Fruit fly (Drosophila melanogaster) whole organism, prepupa: ENCODE results near the gene Cyp6d5.

Source experiments
- Blimp-1 ChIP-seq: fragments of 200-800 bp; sonication (Bioruptor generic); optimal IDR thresholded peaks from 3 replicates; lab custom pipeline; 2017; ENCODE audit warnings: missing biosample characterization, missing genetic modification characterization, mild to moderate bottlenecking, moderate library complexity, missing genetic modification reagents
- CG10669 ChIP-seq: fragments of 200-800 bp; sonication (Bioruptor generic); optimal IDR thresholded peaks from 3 replicates; lab custom pipeline; 2018; ENCODE audit warnings: missing biosample characterization, mild to moderate bottlenecking, missing genetic modification characterization, moderate library complexity
- CG11294 ChIP-seq: fragments of 200-800 bp; sonication (Bioruptor generic); IDR thresholded peaks from 2 replicates; pipeline ENCODE4 v1.3.6; 2022; ENCODE audit warnings: missing biosample characterization, missing genetic modification characterization
- CG1621 ChIP-seq: fragments of 200-800 bp; sonication (Bioruptor generic); optimal IDR thresholded peaks from 3 replicates; lab custom pipeline; 2018; ENCODE audit warnings: missing biosample characterization, mild to moderate bottlenecking, missing genetic modification characterization
- CG3032 ChIP-seq: fragments of 200-800 bp; optimal IDR thresholded peaks from 2 replicates; lab custom pipeline; 2019; ENCODE audit warnings: missing biosample characterization, mild to moderate bottlenecking, missing genetic modification characterization, moderate library complexity
- CG31627 ChIP-seq: fragments of 200-800 bp; sonication (Bioruptor generic); optimal IDR thresholded peaks from 3 replicates; lab custom pipeline; 2016; ENCODE audit warnings: missing biosample characterization, missing genetic modification characterization
- CG34406 ChIP-seq: fragments of 200-800 bp; sonication (Bioruptor generic); optimal IDR thresholded peaks from 3 replicates; lab custom pipeline; 2016; ENCODE audit warnings: missing biosample characterization, missing genetic modification characterization
- CG3919 ChIP-seq: fragments of 200-800 bp; sonication (Bioruptor generic); optimal IDR thresholded peaks from 3 replicates; lab custom pipeline; 2016; ENCODE audit warnings: missing biosample characterization, missing genetic modification characterization
- CG6276 ChIP-seq: fragments of 200-800 bp; sonication (Bioruptor generic); optimal IDR thresholded peaks from 2 replicates; lab custom pipeline; 2017; ENCODE audit warnings: missing biosample characterization, mild to moderate bottlenecking, missing genetic modification characterization
- CG6792 ChIP-seq: fragments of 200-800 bp; sonication (Bioruptor generic); optimal IDR thresholded peaks from 3 replicates; lab custom pipeline; 2016; ENCODE audit warnings: missing biosample characterization, missing genetic modification characterization
- CG6808 ChIP-seq: fragments of 200-800 bp; sonication (Bioruptor generic); optimal IDR thresholded peaks from 3 replicates; lab custom pipeline; 2017; ENCODE audit warnings: missing biosample characterization, missing genetic modification characterization, mild to moderate bottlenecking, moderate library complexity, missing genetic modification reagents
- CG6854 ChIP-seq: fragments of 200-800 bp; sonication (Bioruptor generic); optimal IDR thresholded peaks from 2 replicates; lab custom pipeline; 2017; ENCODE audit warnings: missing biosample characterization, mild to moderate bottlenecking, missing genetic modification characterization
- CG8119 ChIP-seq: fragments of 200-800 bp; sonication (Bioruptor generic); IDR thresholded peaks from 3 replicates; pipeline ENCODE4 v1.3.6; 2022; ENCODE audit warnings: missing biosample characterization, missing genetic modification characterization
- CG8319 ChIP-seq: fragments of 200-800 bp; sonication (Bioruptor generic); optimal IDR thresholded peaks from 3 replicates; lab custom pipeline; 2016; ENCODE audit warnings: missing biosample characterization, missing genetic modification characterization
- CG9139 ChIP-seq: fragments of 200-800 bp; sonication (Bioruptor generic); optimal IDR thresholded peaks from 3 replicates; lab custom pipeline; 2017; ENCODE audit warnings: missing biosample characterization, mild to moderate bottlenecking, missing genetic modification characterization
- Eip75B ChIP-seq: fragments of 200-800 bp; sonication (Bioruptor generic); optimal IDR thresholded peaks from 3 replicates; lab custom pipeline; 2016; ENCODE audit warnings: missing biosample characterization, missing genetic modification characterization
- Eip78C ChIP-seq: fragments of 200-800 bp; sonication (Bioruptor generic); peaks from one replicate; lab custom pipeline; 2016; ENCODE audit warnings: missing biosample characterization, missing genetic modification characterization
- Eip93F ChIP-seq: fragments of 200-800 bp; sonication (Bioruptor generic); optimal IDR thresholded peaks from 2 replicates; lab custom pipeline; 2016; ENCODE audit warnings: missing biosample characterization, mild to moderate bottlenecking, missing genetic modification characterization
- Ets21C ChIP-seq: fragments of 200-800 bp; sonication (Bioruptor generic); optimal IDR thresholded peaks from 3 replicates; lab custom pipeline; 2016; ENCODE audit warnings: missing biosample characterization, missing genetic modification characterization
- Ets96B ChIP-seq: fragments of 200-800 bp; optimal IDR thresholded peaks from 2 replicates; lab custom pipeline; 2019; ENCODE audit warnings: missing biosample characterization, mild to moderate bottlenecking, missing genetic modification characterization, moderate library complexity
- Gug ChIP-seq: fragments of 200-800 bp; sonication (Bioruptor generic); IDR thresholded peaks from 2 replicates; pipeline ENCODE4 v1.3.6; 2022; ENCODE audit warnings: missing biosample characterization, missing genetic modification characterization
- Hr39 ChIP-seq: fragments of 200-800 bp; sonication (Bioruptor generic); optimal IDR thresholded peaks from 2 replicates; lab custom pipeline; 2016; ENCODE audit warnings: missing biosample characterization, missing genetic modification characterization
- Hr4 ChIP-seq: fragments of 200-800 bp; sonication (Bioruptor generic); optimal IDR thresholded peaks from 3 replicates; lab custom pipeline; 2016; ENCODE audit warnings: missing biosample characterization, missing genetic modification characterization
- Met ChIP-seq: fragments of 200-800 bp; sonication (Bioruptor generic); optimal IDR thresholded peaks from 3 replicates; lab custom pipeline; 2016; ENCODE audit warnings: missing biosample characterization, missing genetic modification characterization
- OdsH ChIP-seq: fragments of 200-800 bp; sonication (Bioruptor generic); optimal IDR thresholded peaks from 3 replicates; lab custom pipeline; 2016; ENCODE audit warnings: missing biosample characterization, missing genetic modification characterization
- Sox102F ChIP-seq: fragments of 200-800 bp; sonication (Bioruptor generic); optimal IDR thresholded peaks from 2 replicates; lab custom pipeline; 2016; ENCODE audit warnings: missing biosample characterization, mild to moderate bottlenecking, missing genetic modification characterization
- Sox15 ChIP-seq: fragments of 200-800 bp; sonication (Bioruptor generic); optimal IDR thresholded peaks from 3 replicates; lab custom pipeline; 2016; ENCODE audit warnings: missing biosample characterization, missing genetic modification characterization
- achi ChIP-seq: fragments of 200-800 bp; sonication (Bioruptor generic); optimal IDR thresholded peaks from 3 replicates; lab custom pipeline; 2016; ENCODE audit warnings: missing biosample characterization, missing genetic modification characterization
- acj6 ChIP-seq: fragments of 200-800 bp; sonication (Bioruptor generic); optimal IDR thresholded peaks from 3 replicates; lab custom pipeline; 2016; ENCODE audit warnings: missing biosample characterization, missing genetic modification characterization
- cyc ChIP-seq: fragments of 200-800 bp; sonication (Bioruptor generic); optimal IDR thresholded peaks from 3 replicates; lab custom pipeline; 2016; ENCODE audit warnings: missing biosample characterization, missing genetic modification characterization
- dac ChIP-seq: fragments of 200-800 bp; sonication (Bioruptor generic); optimal IDR thresholded peaks from 2 replicates; lab custom pipeline; 2017; ENCODE audit warnings: missing biosample characterization, mild to moderate bottlenecking, missing genetic modification characterization
- dsx ChIP-seq: fragments of 200-800 bp; optimal IDR thresholded peaks from 3 replicates; lab custom pipeline; 2019; ENCODE audit warnings: missing biosample characterization, mild to moderate bottlenecking, missing genetic modification characterization, moderate library complexity; ENCODE audit not compliant: poor library complexity, severe bottlenecking
- esn ChIP-seq: fragments of 200-800 bp; sonication (Bioruptor generic); optimal IDR thresholded peaks from 2 replicates; lab custom pipeline; 2016; ENCODE audit warnings: missing biosample characterization, mild to moderate bottlenecking, missing genetic modification characterization, moderate library complexity
- fd59A ChIP-seq: fragments of 200-800 bp; sonication (Bioruptor generic); optimal IDR thresholded peaks from 2 replicates; lab custom pipeline; 2017; ENCODE audit warnings: missing biosample characterization, mild to moderate bottlenecking, missing genetic modification characterization, missing genetic modification reagents
- fkh ChIP-seq: fragments of 200-800 bp; sonication (Bioruptor generic); optimal IDR thresholded peaks from 3 replicates; lab custom pipeline; 2017; ENCODE audit warnings: missing biosample characterization, mild to moderate bottlenecking, missing genetic modification characterization, moderate library complexity
- lz ChIP-seq: fragments of 200-800 bp; sonication (Bioruptor generic); optimal IDR thresholded peaks from 3 replicates; lab custom pipeline; 2016; ENCODE audit warnings: missing biosample characterization, missing genetic modification characterization
- net ChIP-seq: fragments of 200-800 bp; sonication (Bioruptor generic); optimal IDR thresholded peaks from 3 replicates; lab custom pipeline; 2016; ENCODE audit warnings: missing biosample characterization, missing genetic modification characterization
- salr ChIP-seq, 2 experiments: fragments of 200-800 bp; sonication (Bioruptor generic); optimal IDR thresholded peaks; 3 replicates each; lab custom pipeline; 2016 to 2018; ENCODE audit warnings: missing biosample characterization in 2 of 2, missing genetic modification characterization in 2 of 2, mild to moderate bottlenecking in 1 of 2
- spab ChIP-seq: fragments of 200-800 bp; sonication (Bioruptor generic); optimal IDR thresholded peaks from 2 replicates; lab custom pipeline; 2017; ENCODE audit warnings: missing biosample characterization, mild to moderate bottlenecking, missing genetic modification characterization, missing genetic modification reagents
- ss ChIP-seq, 2 experiments: fragments of 200-800 bp; sonication (Bioruptor generic); optimal IDR thresholded peaks; 2 replicates in 1 of 2; 3 replicates in 1 of 2; lab custom pipeline; 2017 to 2018; ENCODE audit warnings: mild to moderate bottlenecking in 2 of 2, missing biosample characterization in 2 of 2, missing genetic modification characterization in 2 of 2, moderate library complexity in 1 of 2
- svp ChIP-seq: fragments of 200-800 bp; sonication (Bioruptor generic); peaks from one replicate; lab custom pipeline; 2016; ENCODE audit warnings: missing biosample characterization, missing genetic modification characterization
- topi ChIP-seq: fragments of 200-800 bp; sonication (Bioruptor generic); optimal IDR thresholded peaks from 3 replicates; lab custom pipeline; 2016; ENCODE audit warnings: missing biosample characterization, missing genetic modification characterization

Cyp6d5 gene

DNA sequence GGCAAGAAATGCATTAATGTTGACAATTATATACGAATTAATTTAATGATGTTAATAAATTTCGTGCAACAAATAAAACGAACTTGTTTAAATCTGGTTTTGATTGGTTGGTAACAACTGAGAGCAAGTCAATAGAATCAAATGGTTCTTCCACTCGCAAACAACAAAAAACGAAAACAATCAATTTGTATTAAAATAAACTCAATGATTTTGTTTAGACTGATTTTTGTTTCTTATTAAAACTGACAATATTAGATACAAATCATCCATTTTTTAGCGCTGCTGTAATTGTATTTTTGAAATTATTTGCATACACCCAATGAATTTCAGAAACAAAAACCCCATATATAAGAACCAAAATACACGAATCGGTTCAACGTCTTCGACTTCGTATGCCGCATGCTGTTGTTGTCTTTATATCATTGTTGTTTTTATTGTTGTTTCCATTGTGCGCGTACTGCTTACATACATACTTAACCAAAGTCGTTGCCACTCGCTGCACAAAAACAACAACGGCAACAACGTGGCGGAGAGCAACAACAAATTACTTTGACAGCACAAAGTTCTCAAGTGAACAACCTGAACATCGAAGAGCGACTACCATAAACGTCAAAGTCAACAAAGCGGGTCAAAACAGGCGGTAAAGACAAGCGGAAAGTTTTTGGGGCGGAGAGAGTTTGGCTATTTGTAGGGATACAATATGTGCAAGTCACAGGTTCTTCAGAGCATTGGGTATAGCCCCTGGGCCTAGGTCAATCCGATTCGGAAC, 1.9 kb upstream of the Cyp6d5 start:
- TF ChIP-seq esn (GFP tag; lab: Kevin White, UChicago) = peak; percentile 29
- peak; percentile 13 for TF ChIP-seq Eip78C
- TF ChIP-seq Met = peak; percentile 50
- no peak for TF ChIP-seq CG6276 (GFP tag; lab: Kevin White, UChicago)
- no peak for TF ChIP-seq Eip93F (GFP tag; lab: Kevin White, UChicago)
- peak; percentile 36 for TF ChIP-seq cyc (GFP tag; lab: Kevin White, UChicago)
- TF ChIP-seq svp (GFP tag; lab: Kevin White, UChicago) = peak; percentile 73
- peak; percentile 55 for TF ChIP-seq topi (GFP tag; lab: Kevin White, UChicago)
- TF ChIP-seq net = no peak
- peak; percentile 17 for TF ChIP-seq CG31627
- peak; percentile 50 for TF ChIP-seq fkh (GFP tag; lab: Kevin White, UChicago)

DNA sequence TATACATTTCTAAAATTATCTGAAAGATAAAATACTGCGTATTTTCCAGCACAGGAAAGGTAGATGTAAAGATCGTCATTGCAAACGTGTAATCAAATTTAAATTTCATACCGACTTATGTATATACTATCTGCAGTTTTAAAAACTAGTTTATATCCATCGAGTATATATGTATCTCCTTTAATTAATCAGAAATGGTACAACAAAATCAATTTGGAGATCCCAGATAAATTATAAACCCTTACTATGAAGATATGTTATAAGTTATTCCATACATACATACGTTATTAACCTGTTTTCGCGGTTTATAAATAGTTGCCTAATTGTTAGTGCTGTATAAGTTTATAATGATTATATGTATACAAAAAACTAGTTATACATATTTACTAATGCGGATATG, 870 bp upstream of the Cyp6d5 start:
- no peak for TF ChIP-seq fd59A (GFP tag; lab: Kevin White, UChicago)
- TF ChIP-seq CG8119 = no peak
- peak; percentile 3 for TF ChIP-seq topi (GFP tag; lab: Kevin White, UChicago)
- TF ChIP-seq Sox15 (GFP tag; lab: Kevin White, UChicago) = no peak
- TF ChIP-seq CG3032 = no peak
- TF ChIP-seq CG6276 (GFP tag; lab: Kevin White, UChicago) = no peak
- peak; percentile 57 for TF ChIP-seq svp (GFP tag; lab: Kevin White, UChicago)

DNA sequence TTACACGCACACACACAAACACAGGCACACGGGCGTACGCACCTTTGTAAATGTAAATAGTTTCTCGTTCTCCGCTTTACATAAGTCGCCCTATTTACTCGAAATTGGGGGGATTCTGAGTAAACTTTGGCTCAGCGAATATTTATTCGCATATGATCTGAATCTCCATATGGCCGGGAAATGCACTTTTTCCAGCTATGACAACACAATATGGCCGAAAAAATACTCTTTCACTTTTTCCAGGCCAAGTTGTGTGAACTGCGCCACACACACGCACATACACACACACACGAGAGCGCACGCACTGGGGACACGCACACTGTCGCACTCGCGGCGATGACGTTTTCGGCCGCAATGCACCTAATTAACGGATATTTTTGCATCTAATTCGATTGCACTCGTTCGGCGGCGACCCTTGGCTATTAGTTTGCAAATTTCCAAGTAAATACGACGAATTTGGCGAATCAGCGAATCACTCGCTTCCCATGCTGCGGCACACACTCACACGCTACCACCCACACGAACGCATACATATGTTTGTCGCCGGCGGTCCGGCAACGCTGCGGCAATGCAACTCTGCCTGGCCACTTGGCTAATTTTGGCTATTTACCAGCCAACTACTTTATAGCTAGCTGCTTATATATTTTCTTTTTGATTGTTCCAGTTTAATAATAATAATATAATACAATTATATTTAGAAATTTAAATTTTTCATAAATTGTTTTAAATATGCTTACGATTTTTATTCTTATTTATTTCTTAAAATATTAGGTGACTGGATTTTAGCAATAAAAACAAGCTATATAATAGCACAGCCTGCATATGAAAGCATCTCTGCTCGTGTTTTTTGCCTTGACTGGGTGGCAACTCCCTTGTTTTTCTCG, 2.7 kb downstream of the Cyp6d5 start, which contains the start of the genes rdx and CG3061:
TSS of gene rdx (minus strand) at position 527 of the 884 bp plus-strand sequence.
TSS of gene CG3061 (plus strand) at position 841 of the 884 bp plus-strand sequence.
- TF ChIP-seq OdsH (GFP tag; lab: Kevin White, UChicago) = peak; percentile 49
- TF ChIP-seq dsx = peak; percentile 45
- TF ChIP-seq CG10669 (GFP tag; lab: Kevin White, UChicago) = no peak
- peak; percentile 9 for TF ChIP-seq achi
- TF ChIP-seq CG3919 = no peak
- TF ChIP-seq CG34406 (GFP tag; lab: Kevin White, UChicago) = peak; percentile 16
- peak; percentile 24 for TF ChIP-seq Hr4 (GFP tag; lab: Kevin White, UChicago)
- no peak for TF ChIP-seq CG6792 (GFP tag; lab: Kevin White, UChicago)
- TF ChIP-seq CG1621 (tag; lab: Kevin White, UChicago) = no peak
- TF ChIP-seq lz = peak; percentile 16
- peak; percentile 7 for TF ChIP-seq Hr39 (GFP tag; lab: Kevin White, UChicago)
- peak; percentile 5 for TF ChIP-seq CG31627
- TF ChIP-seq Ets96B (tag; lab: Kevin White, UChicago) = peak; percentile 57
- TF ChIP-seq Eip75B (GFP tag; lab: Kevin White, UChicago) = no peak
- peak in 1 of 2 experiments; percentile 14 for TF ChIP-seq ss (GFP tag; optimal IDR thresholded peaks at IDR 0.05; lab: Kevin White, UChicago)
- TF ChIP-seq Eip93F (GFP tag; lab: Kevin White, UChicago) = no peak
- no peak for TF ChIP-seq dac
- no peak for TF ChIP-seq CG6854 (GFP tag; lab: Kevin White, UChicago)
- no peak for TF ChIP-seq CG6276 (GFP tag; lab: Kevin White, UChicago)
- TF ChIP-seq Eip78C = peak; percentile 38
- no peak for TF ChIP-seq Blimp-1
- peak; percentile 0 for TF ChIP-seq CG6808
- TF ChIP-seq cyc (GFP tag; lab: Kevin White, UChicago) = peak; percentile 26
- no peak for TF ChIP-seq CG11294 (GFP tag; lab: Robert Waterston, UW)
- no peak for TF ChIP-seq topi (GFP tag; lab: Kevin White, UChicago)
- TF ChIP-seq Ets21C (GFP tag; lab: Kevin White, UChicago) = no peak
- TF ChIP-seq salr (GFP tag; optimal IDR thresholded peaks at IDR 0.05; lab: Kevin White, UChicago) = peak in 1 of 2 experiments; percentile 46
- peak; percentile 28 for TF ChIP-seq esn (GFP tag; lab: Kevin White, UChicago)
- no peak for TF ChIP-seq CG8319 (GFP tag; lab: Kevin White, UChicago)
- TF ChIP-seq CG9139 (GFP tag; lab: Kevin White, UChicago) = no peak
- TF ChIP-seq spab (GFP tag; lab: Kevin White, UChicago) = no peak
- TF ChIP-seq Gug (GFP tag; lab: Robert Waterston, UW) = no peak
- TF ChIP-seq acj6 = peak; percentile 53
- TF ChIP-seq CG8119 = 0 out of 3 replicates have a peak, but pooled peaks have one; percentile 12
- TF ChIP-seq fkh (GFP tag; lab: Kevin White, UChicago) = peak; percentile 74
- no peak for TF ChIP-seq Sox102F (GFP tag; lab: Kevin White, UChicago)
